Fruit fly (Drosophila melanogaster) whole organism, prepupa: ENCODE measurements around the gene Cyp12a4.
A peak's percentile ranks its signal among the peaks of the same experiment; 100 is the strongest.

Experiments
- Blimp-1 ChIP-seq: fragments of 200-800 bp; sonication (Bioruptor generic); optimal IDR thresholded peaks from 3 replicates; lab custom pipeline; 2017; ENCODE audit warnings: missing biosample characterization, missing genetic modification characterization, mild to moderate bottlenecking, moderate library complexity, missing genetic modification reagents
- CG10631 ChIP-seq: fragments of 200-800 bp; sonication (Bioruptor generic); optimal IDR thresholded peaks from 2 replicates; lab custom pipeline; 2016; ENCODE audit warnings: missing biosample characterization, missing genetic modification characterization
- CG11762 ChIP-seq: fragments of 200-800 bp; sonication (Bioruptor generic); optimal IDR thresholded peaks from 3 replicates; lab custom pipeline; 2016; ENCODE audit warnings: missing biosample characterization, missing genetic modification characterization; ENCODE audit not compliant: insufficient read depth
- CG11902 ChIP-seq: fragments of 200-800 bp; sonication (Bioruptor generic); optimal IDR thresholded peaks from 3 replicates; lab custom pipeline; 2016; ENCODE audit warnings: missing biosample characterization, missing genetic modification characterization
- CG15336 ChIP-seq: fragments of 200-800 bp; sonication (Bioruptor generic); IDR thresholded peaks from 2 replicates; pipeline ENCODE4 v1.3.6; 2022; ENCODE audit warnings: missing biosample characterization, missing genetic modification characterization
- CG16779 ChIP-seq: fragments of 200-800 bp; sonication (Bioruptor generic); optimal IDR thresholded peaks from 3 replicates; lab custom pipeline; 2017; ENCODE audit warnings: missing biosample characterization, mild to moderate bottlenecking, missing genetic modification characterization
- CG3032 ChIP-seq: fragments of 200-800 bp; optimal IDR thresholded peaks from 2 replicates; lab custom pipeline; 2019; ENCODE audit warnings: missing biosample characterization, mild to moderate bottlenecking, missing genetic modification characterization, moderate library complexity
- CG34406 ChIP-seq: fragments of 200-800 bp; sonication (Bioruptor generic); optimal IDR thresholded peaks from 3 replicates; lab custom pipeline; 2016; ENCODE audit warnings: missing biosample characterization, missing genetic modification characterization
- CG3919 ChIP-seq: fragments of 200-800 bp; sonication (Bioruptor generic); optimal IDR thresholded peaks from 3 replicates; lab custom pipeline; 2016; ENCODE audit warnings: missing biosample characterization, missing genetic modification characterization
- CG4318 ChIP-seq: fragments of 200-800 bp; sonication (Bioruptor generic); optimal IDR thresholded peaks from 3 replicates; lab custom pipeline; 2017; ENCODE audit warnings: missing biosample characterization, mild to moderate bottlenecking, missing genetic modification characterization
- CG6276 ChIP-seq: fragments of 200-800 bp; sonication (Bioruptor generic); optimal IDR thresholded peaks from 2 replicates; lab custom pipeline; 2017; ENCODE audit warnings: missing biosample characterization, mild to moderate bottlenecking, missing genetic modification characterization
- CG6808 ChIP-seq: fragments of 200-800 bp; sonication (Bioruptor generic); optimal IDR thresholded peaks from 3 replicates; lab custom pipeline; 2017; ENCODE audit warnings: missing biosample characterization, missing genetic modification characterization, mild to moderate bottlenecking, moderate library complexity, missing genetic modification reagents
- CG6854 ChIP-seq: fragments of 200-800 bp; sonication (Bioruptor generic); optimal IDR thresholded peaks from 2 replicates; lab custom pipeline; 2017; ENCODE audit warnings: missing biosample characterization, mild to moderate bottlenecking, missing genetic modification characterization
- CG7368 ChIP-seq: fragments of 200-800 bp; sonication (Bioruptor generic); optimal IDR thresholded peaks from 3 replicates; lab custom pipeline; 2016; ENCODE audit warnings: missing biosample characterization, missing genetic modification characterization
- CG8319 ChIP-seq: fragments of 200-800 bp; sonication (Bioruptor generic); optimal IDR thresholded peaks from 3 replicates; lab custom pipeline; 2016; ENCODE audit warnings: missing biosample characterization, missing genetic modification characterization
- CG9139 ChIP-seq: fragments of 200-800 bp; sonication (Bioruptor generic); optimal IDR thresholded peaks from 3 replicates; lab custom pipeline; 2017; ENCODE audit warnings: missing biosample characterization, mild to moderate bottlenecking, missing genetic modification characterization
- Eip75B ChIP-seq: fragments of 200-800 bp; sonication (Bioruptor generic); optimal IDR thresholded peaks from 3 replicates; lab custom pipeline; 2016; ENCODE audit warnings: missing biosample characterization, missing genetic modification characterization
- Eip78C ChIP-seq: fragments of 200-800 bp; sonication (Bioruptor generic); peaks from one replicate; lab custom pipeline; 2016; ENCODE audit warnings: missing biosample characterization, missing genetic modification characterization
- Eip93F ChIP-seq: fragments of 200-800 bp; sonication (Bioruptor generic); optimal IDR thresholded peaks from 2 replicates; lab custom pipeline; 2016; ENCODE audit warnings: missing biosample characterization, mild to moderate bottlenecking, missing genetic modification characterization
- Ets21C ChIP-seq: fragments of 200-800 bp; sonication (Bioruptor generic); optimal IDR thresholded peaks from 3 replicates; lab custom pipeline; 2016; ENCODE audit warnings: missing biosample characterization, missing genetic modification characterization
- Ets96B ChIP-seq: fragments of 200-800 bp; optimal IDR thresholded peaks from 2 replicates; lab custom pipeline; 2019; ENCODE audit warnings: missing biosample characterization, mild to moderate bottlenecking, missing genetic modification characterization, moderate library complexity
- Gug ChIP-seq: fragments of 200-800 bp; sonication (Bioruptor generic); IDR thresholded peaks from 2 replicates; pipeline ENCODE4 v1.3.6; 2022; ENCODE audit warnings: missing biosample characterization, missing genetic modification characterization
- Hr38 ChIP-seq: sonication (Bioruptor generic); optimal IDR thresholded peaks from 2 replicates; lab custom pipeline; 2016; ENCODE audit warnings: missing biosample characterization, missing genetic modification characterization
- Hr4 ChIP-seq: fragments of 200-800 bp; sonication (Bioruptor generic); optimal IDR thresholded peaks from 3 replicates; lab custom pipeline; 2016; ENCODE audit warnings: missing biosample characterization, missing genetic modification characterization
- Met ChIP-seq: fragments of 200-800 bp; sonication (Bioruptor generic); optimal IDR thresholded peaks from 3 replicates; lab custom pipeline; 2016; ENCODE audit warnings: missing biosample characterization, missing genetic modification characterization
- OdsH ChIP-seq: fragments of 200-800 bp; sonication (Bioruptor generic); optimal IDR thresholded peaks from 3 replicates; lab custom pipeline; 2016; ENCODE audit warnings: missing biosample characterization, missing genetic modification characterization
- Smox ChIP-seq: fragments of 200-800 bp; sonication (Bioruptor generic); optimal IDR thresholded peaks from 3 replicates; lab custom pipeline; 2016; ENCODE audit warnings: missing biosample characterization, missing genetic modification characterization
- Sox102F ChIP-seq: fragments of 200-800 bp; sonication (Bioruptor generic); optimal IDR thresholded peaks from 2 replicates; lab custom pipeline; 2016; ENCODE audit warnings: missing biosample characterization, mild to moderate bottlenecking, missing genetic modification characterization
- Sox15 ChIP-seq: fragments of 200-800 bp; sonication (Bioruptor generic); optimal IDR thresholded peaks from 3 replicates; lab custom pipeline; 2016; ENCODE audit warnings: missing biosample characterization, missing genetic modification characterization
- acj6 ChIP-seq: fragments of 200-800 bp; sonication (Bioruptor generic); optimal IDR thresholded peaks from 3 replicates; lab custom pipeline; 2016; ENCODE audit warnings: missing biosample characterization, missing genetic modification characterization
- dac ChIP-seq: fragments of 200-800 bp; sonication (Bioruptor generic); optimal IDR thresholded peaks from 2 replicates; lab custom pipeline; 2017; ENCODE audit warnings: missing biosample characterization, mild to moderate bottlenecking, missing genetic modification characterization
- dsx ChIP-seq: fragments of 200-800 bp; optimal IDR thresholded peaks from 3 replicates; lab custom pipeline; 2019; ENCODE audit warnings: missing biosample characterization, mild to moderate bottlenecking, missing genetic modification characterization, moderate library complexity; ENCODE audit not compliant: poor library complexity, severe bottlenecking
- esn ChIP-seq: fragments of 200-800 bp; sonication (Bioruptor generic); optimal IDR thresholded peaks from 2 replicates; lab custom pipeline; 2016; ENCODE audit warnings: missing biosample characterization, mild to moderate bottlenecking, missing genetic modification characterization, moderate library complexity
- fd59A ChIP-seq: fragments of 200-800 bp; sonication (Bioruptor generic); optimal IDR thresholded peaks from 2 replicates; lab custom pipeline; 2017; ENCODE audit warnings: missing biosample characterization, mild to moderate bottlenecking, missing genetic modification characterization, missing genetic modification reagents
- fd85E ChIP-seq: fragments of 200-800 bp; sonication (Bioruptor generic); optimal IDR thresholded peaks from 3 replicates; lab custom pipeline; 2016; ENCODE audit warnings: missing biosample characterization, missing genetic modification characterization
- fkh ChIP-seq: fragments of 200-800 bp; sonication (Bioruptor generic); optimal IDR thresholded peaks from 3 replicates; lab custom pipeline; 2017; ENCODE audit warnings: missing biosample characterization, mild to moderate bottlenecking, missing genetic modification characterization, moderate library complexity
- lz ChIP-seq: fragments of 200-800 bp; sonication (Bioruptor generic); optimal IDR thresholded peaks from 3 replicates; lab custom pipeline; 2016; ENCODE audit warnings: missing biosample characterization, missing genetic modification characterization
- net ChIP-seq: fragments of 200-800 bp; sonication (Bioruptor generic); optimal IDR thresholded peaks from 3 replicates; lab custom pipeline; 2016; ENCODE audit warnings: missing biosample characterization, missing genetic modification characterization
- pdm3 ChIP-seq: fragments of 200-800 bp; sonication (Bioruptor generic); optimal IDR thresholded peaks from 3 replicates; lab custom pipeline; 2016; ENCODE audit warnings: missing biosample characterization, missing genetic modification characterization
- salr ChIP-seq, 2 experiments: fragments of 200-800 bp; sonication (Bioruptor generic); optimal IDR thresholded peaks; 3 replicates each; lab custom pipeline; 2016 to 2018; ENCODE audit warnings: missing biosample characterization in 2 of 2, missing genetic modification characterization in 2 of 2, mild to moderate bottlenecking in 1 of 2
- ss ChIP-seq, 2 experiments: fragments of 200-800 bp; sonication (Bioruptor generic); optimal IDR thresholded peaks; 2 replicates in 1 of 2; 3 replicates in 1 of 2; lab custom pipeline; 2017 to 2018; ENCODE audit warnings: mild to moderate bottlenecking in 2 of 2, missing biosample characterization in 2 of 2, missing genetic modification characterization in 2 of 2, moderate library complexity in 1 of 2
- svp ChIP-seq: fragments of 200-800 bp; sonication (Bioruptor generic); peaks from one replicate; lab custom pipeline; 2016; ENCODE audit warnings: missing biosample characterization, missing genetic modification characterization
- topi ChIP-seq: fragments of 200-800 bp; sonication (Bioruptor generic); optimal IDR thresholded peaks from 3 replicates; lab custom pipeline; 2016; ENCODE audit warnings: missing biosample characterization, missing genetic modification characterization
- vri ChIP-seq: fragments of 200-800 bp; sonication (Bioruptor generic); optimal IDR thresholded peaks from 3 replicates; lab custom pipeline; 2016; ENCODE audit warnings: missing biosample characterization, mild to moderate bottlenecking, missing genetic modification characterization

The Cyp12a4 gene

DNA sequence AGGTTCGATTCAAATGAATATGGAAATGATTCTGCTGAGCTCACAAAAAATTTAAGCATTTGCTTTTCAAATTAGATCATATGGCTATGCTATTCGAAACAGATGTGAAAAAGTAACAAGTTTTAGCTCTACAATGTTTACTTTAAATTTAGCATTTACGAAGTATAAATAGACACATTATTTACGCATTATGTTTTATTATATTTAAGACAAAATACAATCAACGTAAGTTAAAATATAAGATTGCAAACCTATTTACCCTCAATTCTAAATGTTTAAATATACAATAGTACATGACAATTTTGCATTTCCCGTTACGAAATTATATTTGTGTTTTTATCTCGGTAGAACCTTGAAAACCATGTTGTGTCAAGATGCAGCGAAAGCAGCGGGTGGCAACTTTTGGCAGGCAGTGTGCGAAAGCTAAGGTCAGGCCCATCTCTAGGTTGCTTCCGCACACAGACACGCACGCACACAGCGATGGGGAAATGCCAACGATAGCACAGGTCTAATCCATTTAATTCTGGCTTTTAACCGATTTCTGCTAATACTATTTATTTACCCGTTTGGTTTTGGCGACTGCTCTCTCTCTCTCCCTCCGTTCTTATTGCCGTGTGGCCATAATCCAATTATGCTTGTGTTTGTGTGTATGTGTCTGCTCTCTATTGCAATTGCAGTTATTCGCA is 41.7 kb upstream of the Cyp12a4 start (continued):
- TF ChIP-seq net (GFP tag; lab: Kevin White, UChicago) (peak; percentile 8), topi (GFP tag; lab: Kevin White, UChicago) (peak; percentile 12), Sox15 (GFP tag; lab: Kevin White, UChicago) (no peak), acj6 (GFP tag; lab: Kevin White, UChicago) (peak; percentile 20), Hr38 (GFP tag; lab: Kevin White, UChicago) (no peak), Sox102F (peak; percentile 27), Ets96B (tag; lab: Kevin White, UChicago) (no peak), Gug (GFP tag; lab: Robert Waterston, UW) (no peak), Met (peak; percentile 18), CG7368 (GFP tag; lab: Kevin White, UChicago) (no peak), CG3032 (tag; lab: Kevin White, UChicago) (peak; percentile 46), Eip78C (GFP tag; lab: Kevin White, UChicago) (peak; percentile 62), lz (no peak), fd59A (GFP tag; lab: Kevin White, UChicago) (no peak), fd85E (GFP tag; lab: Kevin White, UChicago) (no peak), salr (GFP tag; optimal IDR thresholded peaks at IDR 0.05; lab: Kevin White, UChicago) (peak in 1 of 2 experiments; percentile 32), Eip93F (GFP tag; lab: Kevin White, UChicago) (no peak), CG16779 (tag; lab: Kevin White, UChicago) (no peak), ss (GFP tag; optimal IDR thresholded peaks at IDR 0.05; lab: Kevin White, UChicago) (no peak), CG6854 (GFP tag; lab: Kevin White, UChicago) (no peak), CG6276 (GFP tag; lab: Kevin White, UChicago) (no peak), svp (peak; percentile 83), CG6808 (peak; percentile 13), CG4318 (GFP tag; lab: Kevin White, UChicago) (no peak), CG10631 (GFP tag; lab: Kevin White, UChicago) (peak; percentile 18), CG11902 (GFP tag; lab: Kevin White, UChicago) (no peak), Blimp-1 (GFP tag; lab: Kevin White, UChicago) (no peak), Hr4 (GFP tag; lab: Kevin White, UChicago) (no peak), dsx (GFP tag; lab: Kevin White, UChicago) (no peak), Smox (GFP tag; lab: Kevin White, UChicago) (no peak), CG9139 (GFP tag; lab: Kevin White, UChicago) (no peak), CG11762 (GFP tag; lab: Kevin White, UChicago) (no peak), CG34406 (no peak), pdm3 (GFP tag; lab: Kevin White, UChicago) (peak; percentile 34), Eip75B (GFP tag; lab: Kevin White, UChicago) (peak; percentile 28), fkh (no peak), Ets21C (GFP tag; lab: Kevin White, UChicago) (no peak), OdsH (peak; percentile 3), dac (GFP tag; lab: Kevin White, UChicago) (no peak), vri (GFP tag; lab: Kevin White, UChicago) (no peak), esn (peak; percentile 28), CG3919 (GFP tag; lab: Kevin White, UChicago) (peak; percentile 17), CG8319 (GFP tag; lab: Kevin White, UChicago) (no peak), CG15336 (GFP tag; lab: Robert Waterston, UW) (no peak)
